Worm (Caenorhabditis elegans) whole organism, L1 larva: ENCODE results near the gene irld-25.

Source experiments
- F16B12.6 ChIP-seq: fragments of 150-350 bp; optimal IDR thresholded peaks from 2 replicates; lab custom pipeline; 2014; ENCODE audit warnings: missing biosample characterization, missing genetic modification characterization
- efl-1 ChIP-seq, 4 experiments: fragments of 150-350 bp; optimal IDR thresholded peaks in 3 of 4; peaks in 1 of 4; 1 replicate in 1 of 4; 2 replicates in 3 of 4; lab custom pipeline; 2014; ENCODE audit warnings: missing biosample characterization in 2 of 4, missing genetic modification characterization in 2 of 4, missing genetic modification reagents in 2 of 4
- mdl-1 ChIP-seq, 2 experiments: fragments of 150-350 bp; optimal IDR thresholded peaks; 2 replicates each; lab custom pipeline; 2014 to 2017; ENCODE audit warnings: missing biosample characterization in 2 of 2, missing genetic modification characterization in 2 of 2, inconsistent platforms in 1 of 2
- swsn-7 ChIP-seq: sonication (generic microtip); optimal IDR thresholded peaks from 2 replicates; lab custom pipeline; 2016; ENCODE audit warnings: missing genetic modification characterization, missing compliant biosample characterization
- unc-130 ChIP-seq: fragments of 150-350 bp; optimal IDR thresholded peaks from 2 replicates; lab custom pipeline; 2017; ENCODE audit warnings: missing biosample characterization, missing genetic modification characterization, inconsistent platforms
- ztf-11 ChIP-seq, 2 experiments: sonication (generic microtip); optimal IDR thresholded peaks; 2 replicates each; lab custom pipeline; 2016 to 2017; ENCODE audit warnings: missing genetic modification characterization in 2 of 2, missing biosample characterization in 1 of 2, missing compliant biosample characterization in 1 of 2

DNA sequence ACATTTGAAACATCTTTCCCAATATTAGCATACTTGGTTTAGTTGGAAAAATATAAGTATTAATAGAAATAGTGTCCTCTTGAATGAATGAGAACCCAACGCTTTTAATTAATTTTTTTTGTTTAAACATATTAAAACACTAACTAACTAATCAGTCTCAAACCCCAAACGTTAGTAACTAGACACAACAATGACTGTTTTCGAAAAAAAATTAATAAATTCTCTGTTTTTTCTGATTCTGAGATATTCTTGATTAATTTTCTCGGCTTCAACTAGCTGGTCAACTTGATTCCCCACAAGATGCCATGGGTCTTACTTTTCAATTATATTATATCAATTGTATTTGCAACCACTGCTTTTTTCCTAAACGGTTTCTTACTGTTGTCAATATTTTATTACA lies 30.7 kb downstream of the irld-25 start, which contains the start of gene srbc-76:
- TF ChIP-seq swsn-7 (tag; lab: Kevin White, UChicago) (no peak), mdl-1 (tag; optimal IDR thresholded peaks at IDR 0.05; lab: Kevin White, UChicago) (no peak), efl-1 (optimal IDR thresholded peaks at IDR 0.05; lab: Kevin White, UChicago) (no peak), efl-1 (GFP tag; optimal IDR thresholded peaks at IDR 0.05 in 1 of 2; lab: Kevin White, UChicago) (no peak), unc-130 (tag; lab: Kevin White, UChicago) (no peak), F16B12.6 (tag; lab: Kevin White, UChicago) (no peak), ztf-11 (tag; optimal IDR thresholded peaks at IDR 0.05; lab: Kevin White, UChicago) (no peak)
